Worm (Caenorhabditis elegans): ENCODE results near the gene clip-1.

- no peak for TF ChIP-seq nhr-237 (tag; optimal IDR thresholded peaks at IDR 0.05)
- no peak for TF ChIP-seq snpc-4 (tag; optimal IDR thresholded peaks at IDR 0.05)
- no peak for TF ChIP-seq flh-1 (GFP tag; optimal IDR thresholded peaks at IDR 0.05)
- TF ChIP-seq ztf-11 (tag; optimal IDR thresholded peaks at IDR 0.05), result no peak
Measured at ce11 chrIII:9250729-9251128, 18.1 kb downstream of the clip-1 start, which contains the start of gene T02C1.2.
